Worm (Caenorhabditis elegans) whole organism, mixed stage, embryonic: ENCODE measurements around the gene pgm-1.

ENCODE experiments used
- nhr-237 ChIP-seq: fragments of 150-350 bp; optimal IDR thresholded peaks from 2 replicates; lab custom pipeline; 2014; ENCODE audit warnings: missing biosample characterization, missing genetic modification characterization
- nhr-28 ChIP-seq: fragments of 150-350 bp; optimal IDR thresholded peaks from 2 replicates; lab custom pipeline; 2014; ENCODE audit warnings: missing biosample characterization, missing genetic modification characterization
- snpc-4 ChIP-seq: fragments of 150-350 bp; optimal IDR thresholded peaks from 2 replicates; lab custom pipeline; 2014; ENCODE audit warnings: missing biosample characterization, missing genetic modification characterization

- no peak for TF ChIP-seq snpc-4
- TF ChIP-seq nhr-28 (tag; lab: Kevin White, UChicago): no peak
- TF ChIP-seq nhr-237 (tag; lab: Kevin White, UChicago): peak; percentile 87
Measured at ce11 chrII:4851594-4852106, 37.6 kb upstream of the pgm-1 start, which contains the start of gene dnj-9.
